Fruit fly (Drosophila melanogaster) whole organism, prepupa: ENCODE measurements around the gene Cpr23B.
A peak's percentile ranks its signal among the peaks of the same experiment; 100 is the strongest.

Source experiments
- Blimp-1 ChIP-seq: fragments of 200-800 bp; sonication (Bioruptor generic); optimal IDR thresholded peaks from 3 replicates; lab custom pipeline; 2017; ENCODE audit warnings: missing biosample characterization, missing genetic modification characterization, mild to moderate bottlenecking, moderate library complexity, missing genetic modification reagents
- CG1621 ChIP-seq: fragments of 200-800 bp; sonication (Bioruptor generic); optimal IDR thresholded peaks from 3 replicates; lab custom pipeline; 2018; ENCODE audit warnings: missing biosample characterization, mild to moderate bottlenecking, missing genetic modification characterization
- CG34406 ChIP-seq: fragments of 200-800 bp; sonication (Bioruptor generic); optimal IDR thresholded peaks from 3 replicates; lab custom pipeline; 2016; ENCODE audit warnings: missing biosample characterization, missing genetic modification characterization
- CG3919 ChIP-seq: fragments of 200-800 bp; sonication (Bioruptor generic); optimal IDR thresholded peaks from 3 replicates; lab custom pipeline; 2016; ENCODE audit warnings: missing biosample characterization, missing genetic modification characterization
- CG6276 ChIP-seq: fragments of 200-800 bp; sonication (Bioruptor generic); optimal IDR thresholded peaks from 2 replicates; lab custom pipeline; 2017; ENCODE audit warnings: missing biosample characterization, mild to moderate bottlenecking, missing genetic modification characterization
- Gug ChIP-seq: fragments of 200-800 bp; sonication (Bioruptor generic); IDR thresholded peaks from 2 replicates; pipeline ENCODE4 v1.3.6; 2022; ENCODE audit warnings: missing biosample characterization, missing genetic modification characterization
- Met ChIP-seq: fragments of 200-800 bp; sonication (Bioruptor generic); optimal IDR thresholded peaks from 3 replicates; lab custom pipeline; 2016; ENCODE audit warnings: missing biosample characterization, missing genetic modification characterization
- vri ChIP-seq: fragments of 200-800 bp; sonication (Bioruptor generic); optimal IDR thresholded peaks from 3 replicates; lab custom pipeline; 2016; ENCODE audit warnings: missing biosample characterization, mild to moderate bottlenecking, missing genetic modification characterization

- TF ChIP-seq CG3919 (no peak), Met (GFP tag; lab: Kevin White, UChicago) (no peak), CG6276 (GFP tag; lab: Kevin White, UChicago) (peak; percentile 7), CG1621 (tag; lab: Kevin White, UChicago) (peak; percentile 3), vri (peak; percentile 40), CG34406 (GFP tag; lab: Kevin White, UChicago) (no peak), Blimp-1 (GFP tag; lab: Kevin White, UChicago) (no peak), Gug (GFP tag; lab: Robert Waterston, UW) (no peak)
Measured at dm6 chr2L:2884683-2885502, 46.7 kb downstream of the Cpr23B start.
